ENCODE assay signal across 1 fruit fly cellular context in the genomic region with DNA sequence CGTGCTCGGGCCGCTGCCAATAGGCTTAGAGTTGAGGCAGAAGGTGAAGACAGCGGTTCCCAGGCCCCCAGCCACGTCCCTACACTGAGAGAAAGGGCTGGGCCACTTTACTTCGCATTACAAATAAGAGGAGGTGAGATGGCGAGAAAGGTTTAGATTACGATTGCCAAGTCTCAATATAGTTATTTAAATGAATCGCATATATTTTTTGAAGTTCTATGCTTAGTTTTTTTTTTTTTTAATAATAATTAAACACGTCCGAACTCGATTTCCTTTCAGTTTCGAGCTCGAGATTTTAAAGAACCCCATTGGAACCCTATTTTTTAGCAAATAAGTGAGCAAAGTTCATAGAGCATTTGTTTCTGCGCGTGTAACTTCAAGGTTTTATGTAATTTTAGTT.
TF ChIP-seq lines count a peak whose summit lies in the region.

No protein-coding gene starts in this region.

TF ChIP-seq in whole organism, embryonic, 481 proteins besides CTCF, POLR2A, EP300 and RAD21 (continued from another document and continues in another):
- TF ChIP-seq al (GFP tag; IDR thresholded peaks at IDR 0.05; lab: Robert Waterston, UW) (no peak), Atf-2 (GFP tag; optimal IDR thresholded peaks at IDR 0.05; lab: Kevin White, UChicago) (no peak), Hr78 (GFP tag; optimal IDR thresholded peaks at IDR 0.05; lab: Kevin White, UChicago) (no peak), CG4424 (GFP tag; optimal IDR thresholded peaks at IDR 0.05; lab: Kevin White, UChicago) (peak; percentile 58), NK7.1 (GFP tag; optimal IDR thresholded peaks at IDR 0.05; lab: Kevin White, UChicago) (no peak), Trl (optimal IDR thresholded peaks at IDR 0.05; lab: Kevin White, UChicago) (no peak), Trl (GFP tag; optimal IDR thresholded peaks at IDR 0.05; lab: Kevin White, UChicago) (no peak), HLH54F (GFP tag; optimal IDR thresholded peaks at IDR 0.05; lab: Kevin White, UChicago) (peak; percentile 14), CG4404 (GFP tag; IDR thresholded peaks at IDR 0.05; lab: Robert Waterston, UW) (no peak), CG12769 (tag; optimal IDR thresholded peaks at IDR 0.05; lab: Kevin White, UChicago) (no peak), ab (GFP tag; optimal IDR thresholded peaks at IDR 0.05; lab: Kevin White, UChicago) (peak; percentile 29), Dref (GFP tag; IDR thresholded peaks at IDR 0.05; lab: Robert Waterston, UW) (no peak), CG15269 (tag; optimal IDR thresholded peaks at IDR 0.05; lab: Kevin White, UChicago) (peak; percentile 57), ATbp (GFP tag; optimal IDR thresholded peaks at IDR 0.05; lab: Kevin White, UChicago) (peak; percentile 59), cad (GFP tag; optimal IDR thresholded peaks at IDR 0.05; lab: Kevin White, UChicago) (no peak), Dip2 (GFP tag; IDR thresholded peaks at IDR 0.05; lab: Robert Waterston, UW) (no peak), Ssrp (tag; optimal IDR thresholded peaks at IDR 0.05; lab: Kevin White, UChicago) (peak; percentile 49), cg (GFP tag; optimal IDR thresholded peaks at IDR 0.05; lab: Kevin White, UChicago) (no peak), Abd-B (GFP tag; optimal IDR thresholded peaks at IDR 0.05; lab: Kevin White, UChicago) (peak; percentile 43), salm (tag; optimal IDR thresholded peaks at IDR 0.05; lab: Kevin White, UChicago) (no peak), CG33557 (GFP tag; optimal IDR thresholded peaks at IDR 0.05; lab: Kevin White, UChicago) (no peak), Xrp1 (GFP tag; IDR thresholded peaks at IDR 0.05; lab: Robert Waterston, UW) (peak; percentile 60), so (GFP tag; IDR thresholded peaks at IDR 0.05; lab: Robert Waterston, UW) (no peak), CG34224 (GFP tag; IDR thresholded peaks at IDR 0.05; lab: Robert Waterston, UW; ENCODE audit: partially characterized antibody) (no peak), Fer2 (tag; optimal IDR thresholded peaks at IDR 0.05; lab: Kevin White, UChicago) (no peak), CG6765 (GFP tag; optimal IDR thresholded peaks at IDR 0.05; lab: Kevin White, UChicago) (no peak), CG6791 (GFP tag; IDR thresholded peaks at IDR 0.05; lab: Robert Waterston, UW; ENCODE audit: partially characterized antibody) (no peak), pb (GFP tag; optimal IDR thresholded peaks at IDR 0.05; lab: Kevin White, UChicago) (no peak), tin (GFP tag; optimal IDR thresholded peaks at IDR 0.05; lab: Kevin White, UChicago) (peak; percentile 61), CG11560 (tag; IDR thresholded peaks at IDR 0.05; lab: Robert Waterston, UW) (no peak), CG32772 (GFP tag; IDR thresholded peaks at IDR 0.05; lab: Robert Waterston, UW) (no peak), CG3995 (GFP tag; optimal IDR thresholded peaks at IDR 0.05; lab: Kevin White, UChicago) (no peak), sqz (GFP tag; optimal IDR thresholded peaks at IDR 0.05; lab: Kevin White, UChicago) (no peak), CG11093 (GFP tag; IDR thresholded peaks at IDR 0.05; lab: Robert Waterston, UW) (no peak), CG3838 (GFP tag; optimal IDR thresholded peaks at IDR 0.05; lab: Kevin White, UChicago) (no peak), CG14965 (GFP tag; optimal IDR thresholded peaks at IDR 0.05; lab: Kevin White, UChicago; ENCODE audit: borderline replicate concordance) (no peak), chm (GFP tag; IDR thresholded peaks at IDR 0.05; lab: Robert Waterston, UW) (no peak), knrl (GFP tag; IDR thresholded peaks at IDR 0.05; lab: Robert Waterston, UW; ENCODE audit: partially characterized antibody) (no peak), Dfd (GFP tag; optimal IDR thresholded peaks at IDR 0.05; lab: Kevin White, UChicago) (no peak), CG8359 (GFP tag; optimal IDR thresholded peaks at IDR 0.05; lab: Kevin White, UChicago; ENCODE audit: borderline replicate concordance) (no peak), CG13894 (tag; optimal IDR thresholded peaks at IDR 0.05; lab: Kevin White, UChicago) (no peak), Mes4 (GFP tag; optimal IDR thresholded peaks at IDR 0.05; lab: Kevin White, UChicago) (peak; percentile 21), CG9876 (GFP tag; optimal IDR thresholded peaks at IDR 0.05; lab: Kevin White, UChicago) (no peak), Stat92E (GFP tag; optimal IDR thresholded peaks at IDR 0.05; lab: Kevin White, UChicago) (no peak), CG9797 (GFP tag; optimal IDR thresholded peaks at IDR 0.05; lab: Kevin White, UChicago) (no peak), CG8089 (GFP tag; optimal IDR thresholded peaks at IDR 0.05; lab: Kevin White, UChicago) (no peak), CG9727 (GFP tag; optimal IDR thresholded peaks at IDR 0.05; lab: Kevin White, UChicago) (peak; percentile 20), CG15601 (tag; optimal IDR thresholded peaks at IDR 0.05; lab: Kevin White, UChicago) (no peak), Myb (GFP tag; optimal IDR thresholded peaks at IDR 0.05; lab: Kevin White, UChicago) (no peak), Nf-YC (tag; optimal IDR thresholded peaks at IDR 0.05; lab: Kevin White, UChicago) (peak; percentile 24), Elba2 (GFP tag; optimal IDR thresholded peaks at IDR 0.05; lab: Kevin White, UChicago) (no peak), Sry-β (GFP tag; optimal IDR thresholded peaks at IDR 0.05; lab: Kevin White, UChicago) (no peak), ase (GFP tag; IDR thresholded peaks at IDR 0.05; lab: Robert Waterston, UW) (no peak), CG32532 (GFP tag; IDR thresholded peaks at IDR 0.05; lab: Robert Waterston, UW) (peak; percentile 55; the same call in 1 of the 2 replicates), CG18262 (tag; optimal IDR thresholded peaks at IDR 0.05; lab: Kevin White, UChicago) (peak; percentile 51), Ravus (GFP tag; IDR thresholded peaks at IDR 0.05; lab: Robert Waterston, UW) (no peak), nau (GFP tag; optimal IDR thresholded peaks at IDR 0.05; lab: Kevin White, UChicago) (no peak), Ets65A (GFP tag; lab: Kevin White, UChicago) (peak; percentile 29), Doc2 (GFP tag; IDR thresholded peaks at IDR 0.05; lab: Robert Waterston, UW) (no peak), Eip74EF (GFP tag; optimal IDR thresholded peaks at IDR 0.05; lab: Kevin White, UChicago) (no peak), slp2 (GFP tag; optimal IDR thresholded peaks at IDR 0.05; lab: Kevin White, UChicago) (no peak), Optix (GFP tag; IDR thresholded peaks at IDR 0.05; lab: Robert Waterston, UW) (0 out of 3 replicates have a peak, but pooled peaks have one; percentile 10), onecut (GFP tag; IDR thresholded peaks at IDR 0.05; lab: Robert Waterston, UW) (peak; percentile 8; the same call in 1 of the 2 replicates), CG5180 (GFP tag; optimal IDR thresholded peaks at IDR 0.05; lab: Kevin White, UChicago) (no peak), CG1603 (tag; optimal IDR thresholded peaks at IDR 0.05; lab: Kevin White, UChicago) (no peak), CG10431 (GFP tag; optimal IDR thresholded peaks at IDR 0.05; lab: Kevin White, UChicago) (no peak), fd64A (GFP tag; optimal IDR thresholded peaks at IDR 0.05; lab: Kevin White, UChicago) (no peak), Lhr (GFP tag; optimal IDR thresholded peaks at IDR 0.05; lab: Kevin White, UChicago) (no peak), Sin3A (optimal IDR thresholded peaks at IDR 0.05; lab: Kevin White, UChicago) (no peak), CG12104 (GFP tag; optimal IDR thresholded peaks at IDR 0.05; lab: Kevin White, UChicago) (peak; percentile 51), CG30020 (tag; optimal IDR thresholded peaks at IDR 0.05; lab: Kevin White, UChicago) (no peak), Awh (GFP tag; IDR thresholded peaks at IDR 0.05; lab: Robert Waterston, UW) (no peak), schlank (tag; optimal IDR thresholded peaks at IDR 0.05; lab: Kevin White, UChicago) (no peak), Tbp (GFP tag; optimal IDR thresholded peaks at IDR 0.05; lab: Kevin White, UChicago) (no peak), CG11456 (GFP tag; IDR thresholded peaks at IDR 0.05; lab: Robert Waterston, UW) (0 out of 3 replicates have a peak, but pooled peaks have one; percentile 55), eyg (GFP tag; optimal IDR thresholded peaks at IDR 0.05; lab: Kevin White, UChicago) (no peak), CHES-1-like (GFP tag; optimal IDR thresholded peaks at IDR 0.05; lab: Kevin White, UChicago) (no peak), hth (optimal IDR thresholded peaks at IDR 0.05; lab: Kevin White, UChicago) (no peak), crc (GFP tag; optimal IDR thresholded peaks at IDR 0.05; lab: Kevin White, UChicago) (no peak), gt (GFP tag; IDR thresholded peaks at IDR 0.05; lab: Robert Waterston, UW) (no peak), dmrt11E (tag; optimal IDR thresholded peaks at IDR 0.05; lab: Kevin White, UChicago) (peak; percentile 24), CG1602 (GFP tag; optimal IDR thresholded peaks at IDR 0.05; lab: Kevin White, UChicago) (peak; percentile 31), CG9817 (tag; optimal IDR thresholded peaks at IDR 0.05; lab: Kevin White, UChicago) (peak; percentile 25), tx (GFP tag; optimal IDR thresholded peaks at IDR 0.05; lab: Kevin White, UChicago) (no peak), fru (optimal IDR thresholded peaks at IDR 0.05; lab: Kevin White, UChicago) (no peak), CG3726 (GFP tag; IDR thresholded peaks at IDR 0.05; lab: Robert Waterston, UW) (no peak), HLH4C (GFP tag; IDR thresholded peaks at IDR 0.05; lab: Robert Waterston, UW; ENCODE audit: partially characterized antibody) (no peak), CG17829 (tag; optimal IDR thresholded peaks at IDR 0.05; lab: Kevin White, UChicago) (peak; percentile 25), Side (GFP tag; optimal IDR thresholded peaks at IDR 0.05; lab: Kevin White, UChicago) (no peak), Hr39 (optimal IDR thresholded peaks at IDR 0.05; lab: Kevin White, UChicago) (no peak), CG17912 (GFP tag; optimal IDR thresholded peaks at IDR 0.05; lab: Kevin White, UChicago) (no peak), CG32767 (GFP tag; IDR thresholded peaks at IDR 0.05; lab: Robert Waterston, UW) (no peak), CkIIα-i1 (GFP tag; IDR thresholded peaks at IDR 0.05; lab: Robert Waterston, UW) (no peak), Oaz (GFP tag; IDR thresholded peaks at IDR 0.05; lab: Robert Waterston, UW) (no peak), Dek (tag; optimal IDR thresholded peaks at IDR 0.05; lab: Kevin White, UChicago) (no peak), ERR (GFP tag; optimal IDR thresholded peaks at IDR 0.05; lab: Kevin White, UChicago) (no peak), CG17802 (tag; optimal IDR thresholded peaks at IDR 0.05; lab: Kevin White, UChicago) (no peak), CG2116 (GFP tag; optimal IDR thresholded peaks at IDR 0.05; lab: Kevin White, UChicago) (no peak), CG17385 (GFP tag; optimal IDR thresholded peaks at IDR 0.05; lab: Kevin White, UChicago) (peak; percentile 55), mld (GFP tag; IDR thresholded peaks at IDR 0.05; lab: Robert Waterston, UW; ENCODE audit: partially characterized antibody) (no peak), CG17359 (tag; optimal IDR thresholded peaks at IDR 0.05; lab: Kevin White, UChicago) (peak; percentile 47), Nf-YB (GFP tag; optimal IDR thresholded peaks at IDR 0.05; lab: Kevin White, UChicago) (no peak), pan (optimal IDR thresholded peaks at IDR 0.05; lab: Kevin White, UChicago) (no peak), pan (GFP tag; optimal IDR thresholded peaks at IDR 0.05 in 1 of 2, IDR thresholded peaks at IDR 0.05 in 1 of 2) (peak in 1 of 2 experiments; percentile 31), CG10147 (GFP tag; optimal IDR thresholded peaks at IDR 0.05; lab: Kevin White, UChicago) (no peak), pnt (GFP tag; optimal IDR thresholded peaks at IDR 0.05; lab: Kevin White, UChicago) (peak; percentile 17), dati (GFP tag; IDR thresholded peaks at IDR 0.05; lab: Robert Waterston, UW) (no peak), gfzf (GFP tag; optimal IDR thresholded peaks at IDR 0.05; lab: Kevin White, UChicago) (no peak), Usf (GFP tag; optimal IDR thresholded peaks at IDR 0.05; lab: Kevin White, UChicago) (no peak), HmgD (GFP tag; optimal IDR thresholded peaks at IDR 0.05; lab: Kevin White, UChicago) (no peak), Dip3 (GFP tag; optimal IDR thresholded peaks at IDR 0.05; lab: Kevin White, UChicago) (no peak), ap (GFP tag; IDR thresholded peaks at IDR 0.05; lab: Robert Waterston, UW) (no peak), CG3163 (GFP tag; optimal IDR thresholded peaks at IDR 0.05; lab: Kevin White, UChicago) (no peak), CG10267 (tag; optimal IDR thresholded peaks at IDR 0.05; lab: Kevin White, UChicago) (peak; percentile 12), da (GFP tag; optimal IDR thresholded peaks at IDR 0.05; lab: Kevin White, UChicago) (no peak), Atf3 (GFP tag; optimal IDR thresholded peaks at IDR 0.05; lab: Kevin White, UChicago) (no peak), wor (GFP tag; IDR thresholded peaks at IDR 0.05; lab: Robert Waterston, UW) (no peak), CG18476 (GFP tag; optimal IDR thresholded peaks at IDR 0.05; lab: Kevin White, UChicago) (peak; percentile 19), Dbx (GFP tag; IDR thresholded peaks at IDR 0.05; lab: Robert Waterston, UW) (no peak), jing (GFP tag; optimal IDR thresholded peaks at IDR 0.05; lab: Kevin White, UChicago) (no peak), CG8388 (GFP tag; optimal IDR thresholded peaks at IDR 0.05; lab: Kevin White, UChicago) (peak; percentile 26), CG10462 (GFP tag; optimal IDR thresholded peaks at IDR 0.05; lab: Kevin White, UChicago) (no peak), ac (GFP tag; optimal IDR thresholded peaks at IDR 0.05; lab: Kevin White, UChicago) (no peak), Spps (tag; optimal IDR thresholded peaks at IDR 0.05; lab: Kevin White, UChicago) (no peak), CG10959 (GFP tag; IDR thresholded peaks at IDR 0.05; lab: Robert Waterston, UW) (no peak), CG2889 (GFP tag; IDR thresholded peaks at IDR 0.05; lab: Robert Waterston, UW) (no peak), Hmx (GFP tag; optimal IDR thresholded peaks at IDR 0.05; lab: Kevin White, UChicago) (no peak), NC2β (GFP tag; optimal IDR thresholded peaks at IDR 0.05; lab: Kevin White, UChicago) (peak; percentile 30), CG30403 (GFP tag; optimal IDR thresholded peaks at IDR 0.05; lab: Kevin White, UChicago) (peak; percentile 53), vnd (GFP tag; IDR thresholded peaks at IDR 0.05; lab: Robert Waterston, UW; ENCODE audit: partially characterized antibody) (no peak), Drgx (GFP tag; IDR thresholded peaks at IDR 0.05; lab: Robert Waterston, UW) (peak; percentile 61; the same call in 1 of the 2 replicates), zfh2 (GFP tag; optimal IDR thresholded peaks at IDR 0.05; lab: Kevin White, UChicago) (peak; percentile 4), Aef1 (GFP tag; IDR thresholded peaks at IDR 0.05; lab: Robert Waterston, UW) (no peak)
